Worm (Caenorhabditis elegans): ENCODE results near the gene str-83.

The str-83 gene

ce11 chrV:3945053-3945452 is 32.0 kb upstream of the str-83 start, which contains the start of gene cyp-35B3:
TSS of gene cyp-35B3 (plus strand) at chrV:3945353.
- TF ChIP-seq mcd-1 (GFP tag; IDR thresholded peaks at IDR 0.05): no peak
- TF ChIP-seq ccch-3 (GFP tag; optimal IDR thresholded peaks at IDR 0.05): no peak
- TF ChIP-seq snpc-1.1 (tag; optimal IDR thresholded peaks at IDR 0.05; ENCODE audit: insufficient read depth): no peak
- TF ChIP-seq mes-4 (tag; optimal IDR thresholded peaks at IDR 0.05): no peak
- TF ChIP-seq F52B5.7 (tag; optimal IDR thresholded peaks at IDR 0.05): no peak
- TF ChIP-seq hsf-1 (GFP tag; IDR thresholded peaks at IDR 0.05): no peak
- TF ChIP-seq him-1 (tag; optimal IDR thresholded peaks at IDR 0.05): no peak
- TF ChIP-seq lin-35 (GFP tag; optimal IDR thresholded peaks at IDR 0.05): no peak
- TF ChIP-seq lin-26 (GFP tag; IDR thresholded peaks at IDR 0.05): no peak
- TF ChIP-seq nfya-2 (GFP tag; IDR thresholded peaks at IDR 0.05): no peak
- TF ChIP-seq zfh-2 (GFP tag; conservative IDR thresholded peaks at IDR 0.05): no peak
- no peak for TF ChIP-seq ceh-58 (GFP tag; IDR thresholded peaks at IDR 0.05)
- TF ChIP-seq tbp1 (GFP tag; optimal IDR thresholded peaks at IDR 0.05): no peak
- TF ChIP-seq Y67H2A.10 (GFP tag; conservative IDR thresholded peaks at IDR 0.05): no peak
- no peak for TF ChIP-seq sdz-38 (tag; optimal IDR thresholded peaks at IDR 0.05)
- no peak for TF ChIP-seq bed-1 (GFP tag; IDR thresholded peaks at IDR 0.05)
- no peak for TF ChIP-seq egl-18 (GFP tag; IDR thresholded peaks at IDR 0.05)

ce11 chrV:3949723-3950122 is 27.3 kb upstream of the str-83 start, which contains the start of gene dach-1:
TSS of gene dach-1 (plus strand) at chrV:3950023.
- TF ChIP-seq unc-62 (GFP tag; optimal IDR thresholded peaks at IDR 0.05) (no peak), nhr-27 (tag; optimal IDR thresholded peaks at IDR 0.05) (no peak), T26A5.8 (tag; optimal IDR thresholded peaks at IDR 0.05) (no peak), B0336.3 (GFP tag; IDR thresholded peaks at IDR 0.05) (no peak), ZK185.1 (tag; optimal IDR thresholded peaks at IDR 0.05; ENCODE audit: poor library complexity, severe bottlenecking) (no peak), C17E4.6 (GFP tag; IDR thresholded peaks at IDR 0.05) (no peak), F57C9.4 (tag; optimal IDR thresholded peaks at IDR 0.05) (no peak), B0261.1 (tag; optimal IDR thresholded peaks at IDR 0.05) (no peak), nhr-120 (GFP tag; IDR thresholded peaks at IDR 0.05) (no peak), hlh-26 (GFP tag; conservative IDR thresholded peaks at IDR 0.05) (no peak), akir-1 (GFP tag; optimal IDR thresholded peaks at IDR 0.05) (no peak), madf-3 (GFP tag; IDR thresholded peaks at IDR 0.05) (no peak), lag-1 (GFP tag; IDR thresholded peaks at IDR 0.05) (no peak)

- TF ChIP-seq madf-8 (GFP tag; conservative IDR thresholded peaks at IDR 0.05): no peak
- TF ChIP-seq sea-2 (GFP tag; IDR thresholded peaks at IDR 0.05): no peak
- TF ChIP-seq efl-1 (GFP tag; optimal IDR thresholded peaks at IDR 0.05): no peak
- no peak for TF ChIP-seq aptf-3 (GFP tag; IDR thresholded peaks at IDR 0.05)
- TF ChIP-seq C17E4.6 (GFP tag; IDR thresholded peaks at IDR 0.05): no peak
- no peak for TF ChIP-seq ceh-27 (GFP tag; optimal IDR thresholded peaks at IDR 0.05)
- TF ChIP-seq ztf-26 (tag; optimal IDR thresholded peaks at IDR 0.05): no peak
- TF ChIP-seq B0261.1 (tag; optimal IDR thresholded peaks at IDR 0.05): no peak
- no peak for TF ChIP-seq ekl-4 (GFP tag; IDR thresholded peaks at IDR 0.05)
- TF ChIP-seq nhr-179 (tag; optimal IDR thresholded peaks at IDR 0.05): no peak
- TF ChIP-seq madf-3 (GFP tag; IDR thresholded peaks at IDR 0.05): no peak
- no peak for TF ChIP-seq dpff-1 (tag; optimal IDR thresholded peaks at IDR 0.05)
- TF ChIP-seq ztf-6 (GFP tag; IDR thresholded peaks at IDR 0.05): no peak
- no peak for TF ChIP-seq rpc-1 (optimal IDR thresholded peaks at IDR 0.05)
- no peak for TF ChIP-seq rpc-1 (tag; optimal IDR thresholded peaks at IDR 0.05)
- no peak for TF ChIP-seq unc-130 (GFP tag; optimal IDR thresholded peaks at IDR 0.05)
- TF ChIP-seq K12H6.12 (tag; optimal IDR thresholded peaks at IDR 0.05): no peak
- TF ChIP-seq somi-1 (GFP tag; optimal IDR thresholded peaks at IDR 0.05): no peak
- no peak for TF ChIP-seq nhr-120 (GFP tag; IDR thresholded peaks at IDR 0.05)
- TF ChIP-seq him-1 (tag; optimal IDR thresholded peaks at IDR 0.05): no peak
- no peak for TF ChIP-seq ceh-91 (GFP tag; IDR thresholded peaks at IDR 0.05)
Measured at ce11 chrV:3953739-3954138, 23.3 kb upstream of the str-83 start, which contains the start of gene str-247. TSS of gene str-247 (plus strand) at chrV:3954039.
